Fruit fly (Drosophila melanogaster): Measurements from ENCODE around the gene CG46465.
A peak's percentile ranks its signal among the peaks of the same experiment; 100 is the strongest.

The CG46465 gene

DNA sequence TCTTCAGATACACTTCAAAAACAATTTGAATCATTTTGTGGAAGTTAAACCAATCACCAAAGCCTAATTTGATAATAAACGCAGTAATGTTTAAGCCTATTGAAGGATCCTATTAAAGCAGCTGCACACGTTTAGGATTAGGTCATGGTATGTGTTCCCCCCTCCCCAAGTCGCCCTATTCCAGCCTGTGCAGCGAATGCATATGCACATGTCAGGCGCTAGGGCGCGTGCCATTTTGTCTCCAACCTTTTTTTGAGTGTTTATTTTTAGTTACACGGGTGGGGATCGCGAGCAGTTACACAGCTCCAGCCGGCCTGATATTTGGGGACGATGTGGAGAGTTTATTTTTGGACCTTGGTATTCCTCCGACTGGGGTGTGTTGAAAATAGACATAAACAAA, 44.7 kb downstream of the CG46465 start:
- TF ChIP-seq bab1 (GFP tag; optimal IDR thresholded peaks at IDR 0.05) (no peak), Crg-1 (GFP tag; optimal IDR thresholded peaks at IDR 0.05) (no peak), cnc (optimal IDR thresholded peaks at IDR 0.05) (no peak), CG1620 (GFP tag; optimal IDR thresholded peaks at IDR 0.05) (no peak), CG7045 (GFP tag; optimal IDR thresholded peaks at IDR 0.05) (no peak), tj (GFP tag; optimal IDR thresholded peaks at IDR 0.05) (no peak)

DNA sequence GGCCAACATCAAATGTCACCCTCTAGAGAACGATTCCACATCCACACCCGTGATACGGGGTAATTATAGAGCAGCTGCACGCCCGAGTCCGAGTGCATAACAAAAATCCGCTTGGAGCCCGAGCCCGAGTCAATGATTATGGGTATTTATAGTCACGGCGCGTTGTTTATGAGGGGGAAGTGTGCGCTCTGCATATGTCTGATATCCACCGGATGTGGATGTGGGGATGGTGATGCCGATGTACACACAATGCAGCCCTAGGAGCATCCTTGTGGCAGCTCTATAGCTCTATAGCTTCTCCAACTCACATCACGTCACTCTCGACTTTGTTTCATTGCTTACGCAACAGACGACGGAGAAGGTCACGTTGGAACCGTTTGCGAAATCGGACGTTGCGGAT, 45.2 kb downstream of the CG46465 start:
- TF ChIP-seq cnc (optimal IDR thresholded peaks at IDR 0.05) = no peak
- TF ChIP-seq CG14711 (tag; optimal IDR thresholded peaks at IDR 0.05) = no peak
- TF ChIP-seq CG11617 (GFP tag; optimal IDR thresholded peaks at IDR 0.05) = no peak
- TF ChIP-seq CG12768 (GFP tag; optimal IDR thresholded peaks at IDR 0.05) = no peak
- no peak for TF ChIP-seq Hr96 (GFP tag; optimal IDR thresholded peaks at IDR 0.05)

DNA sequence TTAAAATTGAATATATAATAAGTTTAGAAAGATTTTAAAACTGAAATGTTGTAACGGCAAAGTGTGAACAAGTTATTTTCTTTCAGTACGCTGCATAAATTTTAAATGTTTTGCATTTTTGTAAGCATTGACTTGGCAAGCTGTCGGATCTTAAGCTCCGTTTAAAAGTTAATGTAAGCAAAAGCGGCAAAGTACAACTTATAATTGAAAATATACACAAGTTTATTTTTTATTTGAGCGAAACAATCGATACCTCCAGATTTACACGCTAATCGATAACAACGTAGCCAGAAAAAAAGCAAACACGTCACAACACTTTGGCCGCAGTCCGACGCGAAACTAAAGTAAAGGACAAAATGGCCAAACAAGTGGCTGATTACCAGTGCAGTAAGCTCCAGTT, 49.3 kb downstream of the CG46465 start, which contains the start of gene Catsup:
TSS of gene Catsup (plus strand) at position 273 of the 400 bp plus-strand sequence.
- TF ChIP-seq CG7101 (tag; optimal IDR thresholded peaks at IDR 0.05) (no peak), bab1 (GFP tag; optimal IDR thresholded peaks at IDR 0.05) (peak; percentile 2)

Measured in whole organism, adult.